Comparison of ENCODE assay signal across 6 worm cellular contexts in the genomic region with DNA sequence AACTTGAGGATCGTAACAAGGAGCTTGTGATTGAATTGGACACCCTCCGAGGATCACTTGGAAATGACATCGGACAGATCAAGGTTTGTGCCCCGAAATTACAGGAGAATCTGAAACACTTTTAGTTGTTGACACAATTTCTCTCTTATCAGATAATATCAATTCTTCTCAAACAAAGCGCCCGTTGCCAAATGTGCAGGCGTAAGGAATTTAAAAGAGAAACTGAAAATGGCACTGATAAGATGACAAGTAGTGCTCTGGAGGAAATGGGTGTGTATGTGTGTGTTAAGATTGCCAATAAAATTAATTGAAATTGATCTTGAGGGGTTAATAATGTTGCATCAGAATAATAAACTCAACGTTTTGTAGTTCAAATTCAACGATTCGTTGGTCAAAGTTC.
TF ChIP-seq lines count a peak whose summit lies in the region.

No protein-coding gene starts in this region.

TF ChIP-seq in whole organism, L1 larva, 84 proteins besides CTCF, POLR2A, EP300 and RAD21 (continues in another document):
- no peak for TF ChIP-seq mab-9 (GFP tag; IDR thresholded peaks at IDR 0.05; lab: Robert Waterston, UW)
- TF ChIP-seq nhr-11 (tag; optimal IDR thresholded peaks at IDR 0.05; lab: Kevin White, UChicago), result no peak
- TF ChIP-seq efl-1 (optimal IDR thresholded peaks at IDR 0.05; lab: Kevin White, UChicago), result no peak
- TF ChIP-seq efl-1 (GFP tag; optimal IDR thresholded peaks at IDR 0.05 in 1 of 2; lab: Kevin White, UChicago), result peak in 1 of 2 experiments; percentile 79
- no peak for TF ChIP-seq nhr-28 (tag; optimal IDR thresholded peaks at IDR 0.05; lab: Kevin White, UChicago)
- TF ChIP-seq nhr-12 (tag; optimal IDR thresholded peaks at IDR 0.05; lab: Kevin White, UChicago), result no peak
- no peak for TF ChIP-seq pax-3 (tag; optimal IDR thresholded peaks at IDR 0.05; lab: Kevin White, UChicago)
- peak; percentile 90 for TF ChIP-seq elt-2 (tag; optimal IDR thresholded peaks at IDR 0.05; lab: Kevin White, UChicago)
- TF ChIP-seq C04F5.9 (tag; optimal IDR thresholded peaks at IDR 0.05; lab: Kevin White, UChicago), result no peak
- no peak for TF ChIP-seq F16B12.6 (tag; optimal IDR thresholded peaks at IDR 0.05; lab: Kevin White, UChicago)
- no peak for TF ChIP-seq sox-4 (tag; optimal IDR thresholded peaks at IDR 0.05; lab: Kevin White, UChicago)
- no peak for TF ChIP-seq lin-39 (tag; optimal IDR thresholded peaks at IDR 0.05; lab: Kevin White, UChicago)
- TF ChIP-seq unc-98 (GFP tag; IDR thresholded peaks at IDR 0.05; lab: Robert Waterston, UW), result no peak
- TF ChIP-seq sptf-1 (tag; optimal IDR thresholded peaks at IDR 0.05; lab: Kevin White, UChicago), result no peak
- no peak for TF ChIP-seq nhr-20 (tag; optimal IDR thresholded peaks at IDR 0.05; lab: Kevin White, UChicago)

TF ChIP-seq in whole organism, L2 larva, 48 proteins besides CTCF, POLR2A, EP300 and RAD21:
- no peak for TF ChIP-seq ztf-11 (tag; optimal IDR thresholded peaks at IDR 0.05; lab: Kevin White, UChicago)
- no peak for TF ChIP-seq nhr-77 (tag; optimal IDR thresholded peaks at IDR 0.05; lab: Kevin White, UChicago)
- no peak for TF ChIP-seq nhr-12 (tag; optimal IDR thresholded peaks at IDR 0.05; lab: Kevin White, UChicago)
- TF ChIP-seq nhr-23 (tag; optimal IDR thresholded peaks at IDR 0.05; lab: Kevin White, UChicago), result no peak
- TF ChIP-seq crh-2 (tag; optimal IDR thresholded peaks at IDR 0.05; lab: Kevin White, UChicago), result peak; percentile 10
- peak; percentile 16 for TF ChIP-seq sma-9 (GFP tag; optimal IDR thresholded peaks at IDR 0.05; lab: Kevin White, UChicago)
- no peak for TF ChIP-seq sma-9 (tag; optimal IDR thresholded peaks at IDR 0.05; lab: Kevin White, UChicago)
- TF ChIP-seq ZK546.5 (tag; optimal IDR thresholded peaks at IDR 0.05; lab: Kevin White, UChicago), result no peak
- no peak for TF ChIP-seq sma-3 (GFP tag; optimal IDR thresholded peaks at IDR 0.05; lab: Kevin White, UChicago)
- no peak for TF ChIP-seq egl-27 (tag; optimal IDR thresholded peaks at IDR 0.05; lab: Kevin White, UChicago)
- TF ChIP-seq fos-1 (tag; optimal IDR thresholded peaks at IDR 0.05; lab: Kevin White, UChicago), result peak; percentile 76
- TF ChIP-seq lin-13 (GFP tag; optimal IDR thresholded peaks at IDR 0.05; lab: Kevin White, UChicago), result no peak

TF ChIP-seq in whole organism, L3 larva, 47 proteins besides CTCF, POLR2A, EP300 and RAD21:
- TF ChIP-seq fos-1 (tag; optimal IDR thresholded peaks at IDR 0.05; lab: Kevin White, UChicago), result no peak
- no peak for TF ChIP-seq R02D3.7 (tag; optimal IDR thresholded peaks at IDR 0.05; lab: Kevin White, UChicago)
- TF ChIP-seq pqm-1 (tag; optimal IDR thresholded peaks at IDR 0.05; lab: Kevin White, UChicago), result peak; percentile 92
- TF ChIP-seq snpc-4 (tag; optimal IDR thresholded peaks at IDR 0.05; lab: Kevin White, UChicago), result no peak
- TF ChIP-seq pha-4 (tag; optimal IDR thresholded peaks at IDR 0.05; lab: Kevin White, UChicago), result peak; percentile 39
- no peak for TF ChIP-seq lin-39 (tag; optimal IDR thresholded peaks at IDR 0.05; lab: Kevin White, UChicago)
- TF ChIP-seq sea-2 (GFP tag; optimal IDR thresholded peaks at IDR 0.05; lab: Kevin White, UChicago), result no peak
- no peak for TF ChIP-seq egl-27 (tag; optimal IDR thresholded peaks at IDR 0.05; lab: Kevin White, UChicago)
- TF ChIP-seq mml-1 (tag; optimal IDR thresholded peaks at IDR 0.05; lab: Kevin White, UChicago), result no peak
- TF ChIP-seq fkh-10 (GFP tag; optimal IDR thresholded peaks at IDR 0.05; lab: Kevin White, UChicago), result no peak
- TF ChIP-seq elt-2 (tag; optimal IDR thresholded peaks at IDR 0.05; lab: Kevin White, UChicago), result peak; percentile 97
- no peak for TF ChIP-seq jun-1 (tag; optimal IDR thresholded peaks at IDR 0.05; lab: Kevin White, UChicago)

TF ChIP-seq in whole organism, L4 larva, 104 proteins besides CTCF, POLR2A, EP300 and RAD21 (continues in another document):
- no peak for TF ChIP-seq sdz-12 (GFP tag; optimal IDR thresholded peaks at IDR 0.05; lab: Kevin White, UChicago)
- no peak for TF ChIP-seq vab-7 (GFP tag; IDR thresholded peaks at IDR 0.05; lab: Robert Waterston, UW)
- TF ChIP-seq T20F7.1 (GFP tag; optimal IDR thresholded peaks at IDR 0.05; lab: Kevin White, UChicago), result no peak
- no peak for TF ChIP-seq nhr-237 (tag; optimal IDR thresholded peaks at IDR 0.05; lab: Kevin White, UChicago)
- TF ChIP-seq aha-1 (tag; lab: Kevin White, UChicago), result peak; percentile 17
- no peak for TF ChIP-seq lsy-2 (tag; optimal IDR thresholded peaks at IDR 0.05; lab: Kevin White, UChicago)
- TF ChIP-seq nhr-11 (tag; optimal IDR thresholded peaks at IDR 0.05; lab: Kevin White, UChicago), result no peak
- no peak for TF ChIP-seq ceh-28 (tag; optimal IDR thresholded peaks at IDR 0.05; lab: Kevin White, UChicago)
- peak; percentile 69 for TF ChIP-seq nhr-77 (tag; optimal IDR thresholded peaks at IDR 0.05; lab: Kevin White, UChicago)
- TF ChIP-seq zag-1 (tag; optimal IDR thresholded peaks at IDR 0.05; lab: Kevin White, UChicago), result no peak
- no peak for TF ChIP-seq nhr-48 (tag; optimal IDR thresholded peaks at IDR 0.05; lab: Kevin White, UChicago)
- no peak for TF ChIP-seq fkh-10 (GFP tag; optimal IDR thresholded peaks at IDR 0.05; lab: Kevin White, UChicago)
- no peak for TF ChIP-seq arid-1 (GFP tag; conservative IDR thresholded peaks at IDR 0.05; lab: Robert Waterston, UW)
- no peak for TF ChIP-seq gei-8 (GFP tag; optimal IDR thresholded peaks at IDR 0.05; lab: Kevin White, UChicago)
- no peak for TF ChIP-seq ZK546.5 (tag; optimal IDR thresholded peaks at IDR 0.05; lab: Kevin White, UChicago)
- TF ChIP-seq nhr-28 (tag; optimal IDR thresholded peaks at IDR 0.05; lab: Kevin White, UChicago), result peak; percentile 85
- no peak for TF ChIP-seq zfp-3 (GFP tag; conservative IDR thresholded peaks at IDR 0.05; lab: Robert Waterston, UW)
- TF ChIP-seq lin-1 (GFP tag; IDR thresholded peaks at IDR 0.05; lab: Robert Waterston, UW), result 0 out of 2 replicates have a peak, but pooled peaks have one; percentile 23
- TF ChIP-seq daf-12 (tag; optimal IDR thresholded peaks at IDR 0.05; lab: Kevin White, UChicago), result no peak

TF ChIP-seq in whole organism, late embryonic, 69 proteins besides CTCF, POLR2A, EP300 and RAD21:
- peak; percentile 83 for TF ChIP-seq elt-2 (tag; optimal IDR thresholded peaks at IDR 0.05; lab: Kevin White, UChicago)
- TF ChIP-seq K09A11.1 (tag; optimal IDR thresholded peaks at IDR 0.05; lab: Kevin White, UChicago; ENCODE audit: insufficient read depth), result no peak
- TF ChIP-seq pat-9 (tag; optimal IDR thresholded peaks at IDR 0.05; lab: Kevin White, UChicago), result no peak
- TF ChIP-seq fkh-6 (tag; optimal IDR thresholded peaks at IDR 0.05; lab: Kevin White, UChicago), result no peak
- no peak for TF ChIP-seq sdc-2 (tag; optimal IDR thresholded peaks at IDR 0.05; lab: Kevin White, UChicago)
- no peak for TF ChIP-seq madf-2 (tag; optimal IDR thresholded peaks at IDR 0.05; lab: Kevin White, UChicago)
- TF ChIP-seq nhr-232 (tag; optimal IDR thresholded peaks at IDR 0.05; lab: Kevin White, UChicago), result no peak

TF ChIP-seq in whole organism, young adult, 124 proteins besides CTCF, POLR2A, EP300 and RAD21:
- TF ChIP-seq fkh-3 (tag; optimal IDR thresholded peaks at IDR 0.05; lab: Kevin White, UChicago) (no peak), Y67H2A.10 (GFP tag; conservative IDR thresholded peaks at IDR 0.05; lab: Robert Waterston, UW) (no peak), lin-35 (GFP tag; optimal IDR thresholded peaks at IDR 0.05; lab: Kevin White, UChicago) (no peak), hmg-1.2 (GFP tag; IDR thresholded peaks at IDR 0.05; lab: Robert Waterston, UW) (no peak), him-1 (tag; optimal IDR thresholded peaks at IDR 0.05; lab: Kevin White, UChicago) (no peak), dpl-1 (GFP tag; optimal IDR thresholded peaks at IDR 0.05; lab: Kevin White, UChicago) (no peak), ztf-25 (GFP tag; IDR thresholded peaks at IDR 0.05; lab: Robert Waterston, UW) (no peak), Y95B8A.8 (GFP tag; IDR thresholded peaks at IDR 0.05; lab: Robert Waterston, UW) (no peak), nhr-80 (tag; optimal IDR thresholded peaks at IDR 0.05; lab: Kevin White, UChicago) (peak; percentile 96), athp-1 (tag; optimal IDR thresholded peaks at IDR 0.05; lab: Kevin White, UChicago) (no peak), nfyb-1 (GFP tag; IDR thresholded peaks at IDR 0.05; lab: Robert Waterston, UW) (no peak), T07F8.4 (tag; optimal IDR thresholded peaks at IDR 0.05; lab: Kevin White, UChicago) (no peak), nfya-2 (GFP tag; IDR thresholded peaks at IDR 0.05; lab: Robert Waterston, UW) (no peak), C06A6.2 (GFP tag; conservative IDR thresholded peaks at IDR 0.05; lab: Robert Waterston, UW) (no peak), F57A8.1 (GFP tag; optimal IDR thresholded peaks at IDR 0.05; lab: Kevin White, UChicago) (no peak), rpc-1 (optimal IDR thresholded peaks at IDR 0.05; lab: Kevin White, UChicago) (no peak), rpc-1 (tag; optimal IDR thresholded peaks at IDR 0.05; lab: Kevin White, UChicago) (no peak), hsf-1 (GFP tag; IDR thresholded peaks at IDR 0.05; lab: Robert Waterston, UW) (0 out of 2 replicates have a peak, but pooled peaks have one; percentile 37), dox-1 (GFP tag; IDR thresholded peaks at IDR 0.05; lab: Robert Waterston, UW) (peak; percentile 63), B0336.3 (GFP tag; IDR thresholded peaks at IDR 0.05; lab: Robert Waterston, UW) (no peak), ZK185.1 (tag; optimal IDR thresholded peaks at IDR 0.05; lab: Kevin White, UChicago; ENCODE audit: poor library complexity, severe bottlenecking) (peak; percentile 29), gei-17 (GFP tag; optimal IDR thresholded peaks at IDR 0.05; lab: Kevin White, UChicago) (no peak), aptf-3 (GFP tag; IDR thresholded peaks at IDR 0.05; lab: Robert Waterston, UW) (no peak), lsy-27 (tag; optimal IDR thresholded peaks at IDR 0.05; lab: Kevin White, UChicago; ENCODE audit: borderline replicate concordance, insufficient read depth) (no peak), B0261.1 (tag; optimal IDR thresholded peaks at IDR 0.05; lab: Kevin White, UChicago) (no peak), rcor-1 (GFP tag; IDR thresholded peaks at IDR 0.05; lab: Robert Waterston, UW) (no peak), attf-3 (GFP tag; conservative IDR thresholded peaks at IDR 0.05; lab: Robert Waterston, UW) (no peak), ztf-6 (GFP tag; IDR thresholded peaks at IDR 0.05; lab: Robert Waterston, UW) (no peak), F37B4.10 (GFP tag; IDR thresholded peaks at IDR 0.05; lab: Robert Waterston, UW) (no peak), snpc-1.1 (tag; optimal IDR thresholded peaks at IDR 0.05; lab: Kevin White, UChicago; ENCODE audit: insufficient read depth) (no peak), F49E8.2 (tag; optimal IDR thresholded peaks at IDR 0.05; lab: Kevin White, UChicago; ENCODE audit: insufficient read depth) (no peak), ets-4 (GFP tag; optimal IDR thresholded peaks at IDR 0.05; lab: Kevin White, UChicago) (no peak), Y56A3A.18 (GFP tag; IDR thresholded peaks at IDR 0.05; lab: Robert Waterston, UW) (no peak), F39B2.1 (GFP tag; IDR thresholded peaks at IDR 0.05; lab: Robert Waterston, UW) (no peak)
